Fruit fly (Drosophila melanogaster): ENCODE results near the gene CG42613.

DNA sequence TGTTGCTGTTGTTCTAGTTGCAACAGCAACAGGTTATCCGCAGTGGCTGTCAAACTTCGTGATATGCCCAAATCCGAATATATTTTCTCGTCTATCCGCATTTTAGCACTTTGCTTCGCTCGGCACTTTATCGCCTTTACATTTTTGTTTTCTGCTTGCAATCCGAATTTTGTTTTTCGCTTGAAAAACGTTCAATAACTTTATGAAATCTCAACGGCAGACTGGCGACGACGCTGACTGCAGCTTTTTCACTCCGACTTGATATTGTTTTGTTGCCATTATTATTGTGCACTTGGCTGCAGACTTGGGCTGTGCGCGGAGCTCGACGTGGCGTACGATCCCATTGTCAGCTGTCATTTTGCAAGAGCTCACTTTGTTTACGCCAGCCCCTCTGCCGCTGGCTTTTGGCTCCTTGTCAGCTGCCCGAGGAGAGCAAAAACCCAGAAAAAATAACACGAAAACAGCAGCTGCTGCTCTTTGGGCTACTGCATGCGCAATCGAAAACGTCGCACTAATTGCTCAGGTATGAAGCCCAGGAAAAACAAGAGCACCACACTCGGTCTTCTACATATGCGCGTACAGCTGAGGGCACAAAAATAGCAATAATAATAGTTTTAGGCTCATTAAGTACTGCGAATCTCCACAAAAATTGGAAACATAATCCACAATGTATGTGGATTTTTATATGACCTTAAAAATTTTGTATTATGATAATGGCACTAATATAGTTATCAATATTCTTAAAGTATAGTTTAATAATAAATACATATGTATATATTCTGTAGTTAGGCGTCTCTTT, 57.3 kb downstream of the CG42613 start:
- TF ChIP-seq Jra (GFP tag; optimal IDR thresholded peaks at IDR 0.05) (no peak), rgr (GFP tag; optimal IDR thresholded peaks at IDR 0.05) (no peak), jim (GFP tag; optimal IDR thresholded peaks at IDR 0.05) (no peak), Hr83 (GFP tag; optimal IDR thresholded peaks at IDR 0.05; ENCODE audit: poor library complexity, severe bottlenecking) (no peak), psq (GFP tag; optimal IDR thresholded peaks at IDR 0.05) (no peak), Hr78 (GFP tag; optimal IDR thresholded peaks at IDR 0.05) (no peak), fru (GFP tag; optimal IDR thresholded peaks at IDR 0.05) (no peak), OdsH (GFP tag; optimal IDR thresholded peaks at IDR 0.05) (no peak), CG32264 (GFP tag; optimal IDR thresholded peaks at IDR 0.05) (no peak), h (GFP tag; optimal IDR thresholded peaks at IDR 0.05) (no peak), sage (GFP tag; optimal IDR thresholded peaks at IDR 0.05) (no peak)

Data from whole organism, wandering third instar larva.